Fruit fly (Drosophila melanogaster) whole organism, embryonic: ENCODE data around the gene Hacd2.

Experiments
- Abd-B ChIP-seq: fragments of 200-800 bp; sonication (Bioruptor generic); optimal IDR thresholded peaks from 2 replicates; lab custom pipeline; 2018; ENCODE audit warnings: missing biosample characterization, mild to moderate bottlenecking, missing genetic modification characterization, moderate library complexity
- Awh ChIP-seq: fragments of 200-800 bp; sonication (Bioruptor generic); IDR thresholded peaks from 2 replicates; pipeline ENCODE4, ENCODE4 v1.3.6; 2022; ENCODE audit warnings: missing biosample characterization, missing genetic modification characterization
- Bgb ChIP-seq: fragments of 200-800 bp; sonication (Bioruptor generic); IDR thresholded peaks from 2 replicates; pipeline ENCODE4 v1.3.6; 2022; ENCODE audit warnings: missing biosample characterization, missing genetic modification characterization; ENCODE audit not compliant: partially characterized antibody
- CG10565 ChIP-seq: fragments of 200-800 bp; sonication (Bioruptor generic); optimal IDR thresholded peaks from 3 replicates; lab custom pipeline; 2016; ENCODE audit warnings: missing biosample characterization, mild to moderate bottlenecking, missing genetic modification characterization
- CG10979 ChIP-seq: fragments of 200-800 bp; sonication (Bioruptor generic); optimal IDR thresholded peaks from 2 replicates; lab custom pipeline; 2018; ENCODE audit warnings: missing biosample characterization, mild to moderate bottlenecking, missing genetic modification characterization, moderate library complexity
- CG11247 ChIP-seq: fragments of 200-800 bp; sonication (Bioruptor generic); IDR thresholded peaks from 2 replicates; pipeline ENCODE4 v1.3.6; 2022; ENCODE audit warnings: missing biosample characterization, missing genetic modification characterization
- CG12071 ChIP-seq: fragments of 200-800 bp; sonication (Bioruptor generic); optimal IDR thresholded peaks from 3 replicates; lab custom pipeline; 2018; ENCODE audit warnings: missing biosample characterization, mild to moderate bottlenecking, missing genetic modification characterization
- CG12391 ChIP-seq: fragments of 200-800 bp; sonication (Bioruptor generic); optimal IDR thresholded peaks from 3 replicates; lab custom pipeline; 2018; ENCODE audit warnings: missing biosample characterization, mild to moderate bottlenecking, missing genetic modification characterization, moderate library complexity
- CG12659 ChIP-seq: fragments of 200-800 bp; sonication (Bioruptor generic); optimal IDR thresholded peaks from 3 replicates; lab custom pipeline; 2017; ENCODE audit warnings: mild to moderate bottlenecking, missing biosample characterization, missing genetic modification reagents, missing genetic modification characterization
- CG14710 ChIP-seq: fragments of 200-800 bp; sonication (Bioruptor generic); optimal IDR thresholded peaks from 3 replicates; lab custom pipeline; 2019; ENCODE audit warnings: missing biosample characterization, mild to moderate bottlenecking, missing genetic modification characterization, moderate library complexity
- CG16863 ChIP-seq: fragments of 200-800 bp; sonication (Bioruptor generic); optimal IDR thresholded peaks from 3 replicates; lab custom pipeline; 2016; ENCODE audit warnings: missing biosample characterization, missing genetic modification characterization
- CG17912 ChIP-seq: fragments of 200-800 bp; sonication (Bioruptor generic); optimal IDR thresholded peaks from 2 replicates; lab custom pipeline; 2018; ENCODE audit warnings: missing biosample characterization, mild to moderate bottlenecking, missing genetic modification characterization
- CG5245 ChIP-seq: fragments of 200-800 bp; sonication (Bioruptor generic); optimal IDR thresholded peaks from 3 replicates; lab custom pipeline; 2016; ENCODE audit warnings: missing biosample characterization, missing genetic modification characterization
- CG8089 ChIP-seq: fragments of 200-800 bp; sonication (Bioruptor generic); optimal IDR thresholded peaks from 3 replicates; lab custom pipeline; 2016; ENCODE audit warnings: missing biosample characterization, missing genetic modification characterization
- CG8290 ChIP-seq, 3 experiments: fragments of 200-800 bp; sonication (Bioruptor generic); optimal IDR thresholded peaks; 2 replicates each; lab custom pipeline; 2016 to 2019; ENCODE audit warnings: missing biosample characterization in 3 of 3, missing genetic modification characterization in 3 of 3, mild to moderate bottlenecking in 2 of 3, moderate library complexity in 1 of 3
- Dek ChIP-seq: fragments of 200-800 bp; sonication (Bioruptor generic); optimal IDR thresholded peaks from 3 replicates; lab custom pipeline; 2019; ENCODE audit warnings: missing biosample characterization, mild to moderate bottlenecking, missing genetic modification characterization, moderate library complexity
- E2f2 ChIP-seq: fragments of 200-800 bp; sonication (Bioruptor generic); IDR thresholded peaks from 2 replicates; pipeline ENCODE4 v1.3.6; 2022; ENCODE audit warnings: missing biosample characterization, missing genetic modification characterization
- Eip74EF ChIP-seq, 2 experiments: fragments of 200-800 bp in 1 of 2; fragments of >200 bp in 1 of 2; sonication (Bioruptor generic) in 1 of 2; optimal IDR thresholded peaks; 2 replicates each; lab custom pipeline; 2017 to 2019; ENCODE audit warnings: missing biosample characterization in 2 of 2, missing genetic modification characterization in 2 of 2, mild to moderate bottlenecking in 1 of 2, moderate library complexity in 1 of 2
- Fer2 ChIP-seq: fragments of 200-800 bp; sonication (Bioruptor generic); optimal IDR thresholded peaks from 2 replicates; lab custom pipeline; 2018; ENCODE audit warnings: missing biosample characterization, mild to moderate bottlenecking, missing genetic modification characterization, moderate library complexity
- Fer3 ChIP-seq: fragments of 200-800 bp; sonication (Bioruptor generic); optimal IDR thresholded peaks from 2 replicates; lab custom pipeline; 2018; ENCODE audit warnings: missing biosample characterization, mild to moderate bottlenecking, missing genetic modification characterization, moderate library complexity
- Lhr ChIP-seq: fragments of 200-800 bp; sonication (Bioruptor generic); optimal IDR thresholded peaks from 3 replicates; lab custom pipeline; 2017; ENCODE audit warnings: mild to moderate bottlenecking, missing biosample characterization, missing genetic modification reagents, missing genetic modification characterization
- MESR4 ChIP-seq: fragments of 200-800 bp; sonication (Bioruptor generic); optimal IDR thresholded peaks from 2 replicates; lab custom pipeline; 2018; ENCODE audit warnings: missing biosample characterization, mild to moderate bottlenecking, missing genetic modification characterization, moderate library complexity
- Med ChIP-seq: fragments of 200-800 bp; sonication (Bioruptor generic); peaks from one replicate; lab custom pipeline; 2016; ENCODE audit warnings: missing biosample characterization, missing genetic modification characterization, mild to moderate bottlenecking, inconsistent platforms, moderate library complexity
- Meics ChIP-seq: fragments of 200-800 bp; sonication (Bioruptor generic); optimal IDR thresholded peaks from 2 replicates; lab custom pipeline; 2017; ENCODE audit warnings: missing biosample characterization, mild to moderate bottlenecking, missing genetic modification characterization
- Nf-YA ChIP-seq: fragments of 200-800 bp; sonication (Bioruptor generic); IDR thresholded peaks from 2 replicates; pipeline ENCODE4 v1.3.6; 2022; ENCODE audit warnings: missing biosample characterization, missing genetic modification characterization
- Ravus ChIP-seq: fragments of 200-800 bp; sonication (Bioruptor generic); IDR thresholded peaks from 2 replicates; pipeline ENCODE4 v1.3.6; 2022; ENCODE audit warnings: missing biosample characterization, missing genetic modification characterization
- Rfx ChIP-seq: fragments of 200-800 bp; sonication (Bioruptor generic); IDR thresholded peaks from 2 replicates; pipeline ENCODE4 v1.3.6; 2022; ENCODE audit warnings: missing biosample characterization, missing genetic modification characterization
- Rx ChIP-seq: fragments of 200-800 bp; sonication (Bioruptor generic); IDR thresholded peaks from 2 replicates; pipeline ENCODE4 v1.3.6; 2022; ENCODE audit warnings: missing biosample characterization, missing genetic modification characterization
- Sox100B ChIP-seq: fragments of 200-800 bp; sonication (Bioruptor generic); optimal IDR thresholded peaks from 3 replicates; lab custom pipeline; 2018; ENCODE audit warnings: missing biosample characterization, mild to moderate bottlenecking, missing genetic modification characterization
- YL-1 ChIP-seq: fragments of 200-800 bp; sonication (Bioruptor generic); optimal IDR thresholded peaks from 3 replicates; lab custom pipeline; 2017; ENCODE audit warnings: missing biosample characterization, mild to moderate bottlenecking, missing genetic modification characterization
- bowl ChIP-seq: fragments of 200-800 bp; sonication (Bioruptor generic); IDR thresholded peaks from 2 replicates; pipeline ENCODE4 v1.3.6; 2022; ENCODE audit warnings: missing biosample characterization, missing genetic modification characterization
- bsh ChIP-seq, 2 experiments: fragments of 200-800 bp; sonication (Bioruptor generic); optimal IDR thresholded peaks; 2 replicates each; lab custom pipeline; 2017 to 2018; ENCODE audit warnings: mild to moderate bottlenecking in 2 of 2, missing biosample characterization in 2 of 2, missing genetic modification characterization in 2 of 2, moderate library complexity in 1 of 2
- cas ChIP-seq: fragments of 200-800 bp; sonication (Bioruptor generic); IDR thresholded peaks from 2 replicates; pipeline ENCODE4 v1.3.6; 2022; ENCODE audit warnings: missing biosample characterization, missing genetic modification characterization
- fd96Cb ChIP-seq: fragments of 200-800 bp; sonication (Bioruptor generic); optimal IDR thresholded peaks from 2 replicates; lab custom pipeline; 2018; ENCODE audit warnings: missing biosample characterization, mild to moderate bottlenecking, missing genetic modification characterization, moderate library complexity
- gcm ChIP-seq: fragments of 200-800 bp; sonication (Bioruptor generic); optimal IDR thresholded peaks from 2 replicates; lab custom pipeline; 2019; ENCODE audit warnings: missing biosample characterization, mild to moderate bottlenecking, missing genetic modification characterization, moderate library complexity
- lilli ChIP-seq: fragments of 200-800 bp; sonication (Bioruptor generic); optimal IDR thresholded peaks from 3 replicates; lab custom pipeline; 2016; ENCODE audit warnings: missing biosample characterization, missing genetic modification characterization
- nerfin-1 ChIP-seq: fragments of 200-800 bp; sonication (Bioruptor generic); optimal IDR thresholded peaks from 3 replicates; lab custom pipeline; 2019; ENCODE audit warnings: missing biosample characterization, mild to moderate bottlenecking, missing genetic modification characterization, moderate library complexity
- nmo ChIP-seq: fragments of 200-800 bp; sonication (Bioruptor generic); optimal IDR thresholded peaks from 2 replicates; lab custom pipeline; 2018; ENCODE audit warnings: missing biosample characterization, mild to moderate bottlenecking, missing genetic modification characterization, moderate library complexity
- pho ChIP-seq: fragments of 200-800 bp; sonication (Bioruptor generic); optimal IDR thresholded peaks from 2 replicates; lab custom pipeline; 2016; ENCODE audit warnings: missing biosample characterization, missing genetic modification characterization
- psq ChIP-seq: fragments of 200-800 bp; sonication (Bioruptor generic); optimal IDR thresholded peaks from 2 replicates; lab custom pipeline; 2017; ENCODE audit warnings: missing biosample characterization, missing genetic modification characterization
- repo ChIP-seq: fragments of 200-800 bp; sonication (Bioruptor generic); optimal IDR thresholded peaks from 2 replicates; lab custom pipeline; 2016; ENCODE audit warnings: missing biosample characterization, missing genetic modification characterization
- row ChIP-seq: fragments of 200-800 bp; sonication (Bioruptor generic); IDR thresholded peaks from 3 replicates; pipeline ENCODE4 v1.3.6; 2022; ENCODE audit warnings: missing biosample characterization, missing genetic modification characterization
- run ChIP-seq: fragments of 200-800 bp; sonication (Bioruptor generic); optimal IDR thresholded peaks from 3 replicates; lab custom pipeline; 2018; ENCODE audit warnings: missing biosample characterization, mild to moderate bottlenecking, missing genetic modification characterization
- salm ChIP-seq: fragments of 200-800 bp; sonication (Bioruptor generic); optimal IDR thresholded peaks from 2 replicates; lab custom pipeline; 2018; ENCODE audit warnings: missing biosample characterization, mild to moderate bottlenecking, missing genetic modification characterization
- sc ChIP-seq, 3 experiments: fragments of >200 bp in 2 of 3; fragments of 200-800 bp in 1 of 3; sonication (Bioruptor generic) in 1 of 3; optimal IDR thresholded peaks; 2 replicates in 2 of 3; 3 replicates in 1 of 3; lab custom pipeline; 2017; ENCODE audit warnings: mild to moderate bottlenecking in 1 of 3, missing biosample characterization in 1 of 3, missing genetic modification characterization in 1 of 3, missing genetic modification reagents in 1 of 3
- trem ChIP-seq: fragments of 200-800 bp; optimal IDR thresholded peaks from 3 replicates; lab custom pipeline; 2019; ENCODE audit warnings: missing biosample characterization, mild to moderate bottlenecking, missing genetic modification characterization, moderate library complexity
- ttk ChIP-seq: fragments of 200-800 bp; sonication (Bioruptor generic); IDR thresholded peaks from 2 replicates; pipeline ENCODE4 v2.1.2; 2022; ENCODE audit warnings: missing biosample characterization, missing genetic modification characterization
- wdn ChIP-seq: fragments of 200-800 bp; sonication (Bioruptor generic); IDR thresholded peaks from 2 replicates; pipeline ENCODE4 v1.3.6; 2022; ENCODE audit warnings: missing biosample characterization, missing genetic modification characterization

Gene Hacd2

DNA sequence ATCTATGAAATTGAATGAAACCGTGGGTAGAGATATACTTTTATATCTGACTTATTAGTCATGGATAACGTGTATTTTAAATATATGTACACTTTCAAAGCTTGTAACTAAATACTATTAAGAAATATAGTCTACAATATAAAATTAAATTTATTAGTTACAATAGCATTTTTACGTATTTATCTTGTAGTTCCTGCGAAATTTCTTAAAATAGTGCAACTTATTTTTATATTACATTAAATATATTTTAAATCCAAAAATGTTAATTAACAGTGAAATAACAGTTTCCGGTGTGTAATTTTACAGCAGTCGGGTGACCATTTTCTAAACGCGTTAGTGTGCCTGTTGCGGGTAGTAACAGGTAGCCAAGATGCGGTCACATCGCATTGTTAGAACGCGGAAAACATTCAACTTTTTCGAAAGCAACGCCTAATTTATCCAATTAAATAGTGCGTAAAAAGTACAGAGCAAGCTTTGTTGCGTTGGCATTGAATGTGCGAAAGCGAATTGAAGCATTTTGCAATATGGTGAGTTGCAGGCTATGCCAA is 46.8 kb downstream of the Hacd2 start, which contains the start of the genes CG10859 and CG7110 (continued):
- no peak for TF ChIP-seq sc (optimal IDR thresholded peaks at IDR 0.05; lab: Kevin White, UChicago)
- peak; percentile 7 for TF ChIP-seq sc (GFP tag; optimal IDR thresholded peaks at IDR 0.05; lab: Kevin White, UChicago)
- TF ChIP-seq wdn (GFP tag; lab: Robert Waterston, UW): no peak
- peak; percentile 22 for TF ChIP-seq CG10979 (tag; lab: Kevin White, UChicago)
- no peak for TF ChIP-seq repo (GFP tag; lab: Kevin White, UChicago)
- TF ChIP-seq pho (GFP tag; lab: Kevin White, UChicago): no peak
- TF ChIP-seq CG8290 (GFP tag; optimal IDR thresholded peaks at IDR 0.05; lab: Kevin White, UChicago): no peak
- peak in 1 of 2 experiments; percentile 76 for TF ChIP-seq CG8290 (tag; optimal IDR thresholded peaks at IDR 0.05; lab: Kevin White, UChicago)
- TF ChIP-seq Abd-B: no peak
- TF ChIP-seq Dek (tag; lab: Kevin White, UChicago): no peak
- peak; percentile 55 for TF ChIP-seq CG12391 (tag; lab: Kevin White, UChicago)
- TF ChIP-seq CG10565: no peak
- TF ChIP-seq CG16863: no peak
- TF ChIP-seq CG14710 (tag; lab: Kevin White, UChicago): peak; percentile 65
- no peak for TF ChIP-seq Awh
- TF ChIP-seq bsh (GFP tag; optimal IDR thresholded peaks at IDR 0.05; lab: Kevin White, UChicago): peak in 1 of 2 experiments; percentile 25
- TF ChIP-seq run (tag; lab: Kevin White, UChicago): no peak
- TF ChIP-seq salm: peak; percentile 24
- TF ChIP-seq Nf-YA (GFP tag; lab: Robert Waterston, UW): no peak
- peak; percentile 51 for TF ChIP-seq nerfin-1 (tag; lab: Kevin White, UChicago)
- TF ChIP-seq Rfx (GFP tag; lab: Robert Waterston, UW): peak; percentile 9; the same call in 1 of the 2 replicates
- TF ChIP-seq Fer2 (tag; lab: Kevin White, UChicago): peak; percentile 11
- peak; percentile 56 for TF ChIP-seq CG17912 (GFP tag; lab: Kevin White, UChicago)
- TF ChIP-seq lilli: no peak
- TF ChIP-seq gcm: peak; percentile 9
- peak; percentile 80 for TF ChIP-seq CG12659 (GFP tag; lab: Kevin White, UChicago)
- TF ChIP-seq psq (GFP tag; lab: Kevin White, UChicago): no peak
- peak; percentile 42 for TF ChIP-seq CG12071
- TF ChIP-seq cas (GFP tag; lab: Robert Waterston, UW): no peak
- TF ChIP-seq Rx (GFP tag; lab: Robert Waterston, UW): no peak
- TF ChIP-seq Lhr (GFP tag; lab: Kevin White, UChicago): peak; percentile 50
- peak; percentile 52 for TF ChIP-seq Sox100B (GFP tag; lab: Kevin White, UChicago)
- peak in 1 of 2 experiments; percentile 55 for TF ChIP-seq Eip74EF (GFP tag; optimal IDR thresholded peaks at IDR 0.05; lab: Kevin White, UChicago)
- TF ChIP-seq CG11247 (GFP tag; lab: Robert Waterston, UW): no peak
- TF ChIP-seq CG5245 (GFP tag; lab: Kevin White, UChicago): no peak
- peak; percentile 89 for TF ChIP-seq E2f2 (GFP tag; lab: Robert Waterston, UW)
- no peak for TF ChIP-seq ttk (GFP tag; lab: Robert Waterston, UW)
- TF ChIP-seq YL-1 (GFP tag; lab: Kevin White, UChicago): peak; percentile 78
- TF ChIP-seq Bgb (GFP tag; lab: Robert Waterston, UW): peak; percentile 29; the same call in 1 of the 2 replicates
- no peak for TF ChIP-seq bowl (GFP tag; lab: Robert Waterston, UW)
- TF ChIP-seq Ravus (GFP tag; lab: Robert Waterston, UW): no peak
- no peak for TF ChIP-seq fd96Cb (tag; lab: Kevin White, UChicago)
- TF ChIP-seq MESR4 (GFP tag; lab: Kevin White, UChicago): peak; percentile 46
- no peak for TF ChIP-seq CG8089 (GFP tag; lab: Kevin White, UChicago)
- peak; percentile 79 for TF ChIP-seq Meics (GFP tag; lab: Kevin White, UChicago)
- peak; percentile 51 for TF ChIP-seq nmo
- TF ChIP-seq trem (tag; lab: Kevin White, UChicago): peak; percentile 56
- TF ChIP-seq Med (GFP tag; lab: Kevin White, UChicago): peak; percentile 91
- 0 out of 3 replicates have a peak, but pooled peaks have one; percentile 16 for TF ChIP-seq row (GFP tag; lab: Robert Waterston, UW)
- peak; percentile 63 for TF ChIP-seq Fer3 (tag; lab: Kevin White, UChicago)
